Worm (Caenorhabditis elegans) whole organism, L4 larva: Measurements from ENCODE around the gene scrm-5.

ENCODE experiments used
- D1046.2 ChIP-seq: fragments of 200-800 bp; sonication (Bioruptor generic); IDR thresholded peaks from 2 replicates; pipeline ENCODE4 v1.3.6; 2022; ENCODE audit warnings: missing genetic modification characterization, missing compliant biosample characterization
- F10B5.3 ChIP-seq: sonication (generic microtip); optimal IDR thresholded peaks from 2 replicates; lab custom pipeline; 2016; ENCODE audit warnings: mild to moderate bottlenecking, missing genetic modification characterization, missing compliant biosample characterization
- F26F4.8 ChIP-seq: fragments of 200-800 bp; sonication (Bioruptor generic); conservative IDR thresholded peaks from 2 replicates; pipeline ENCODE4 v1.3.6; 2022; ENCODE audit warnings: missing genetic modification characterization, missing compliant biosample characterization
- arid-1 ChIP-seq: fragments of 200-800 bp; sonication (Bioruptor generic); conservative IDR thresholded peaks from 2 replicates; pipeline ENCODE4 v1.3.6; 2022; ENCODE audit warnings: missing genetic modification reagents, missing genetic modification characterization, missing compliant biosample characterization
- attf-4 ChIP-seq: sonication (generic microtip); optimal IDR thresholded peaks from 3 replicates; lab custom pipeline; 2017; ENCODE audit warnings: missing biosample characterization, missing genetic modification characterization
- ceh-20 ChIP-seq: fragments of 200-800 bp; sonication (Bioruptor generic); IDR thresholded peaks from 2 replicates; pipeline ENCODE4 v1.3.6; 2022; ENCODE audit warnings: missing genetic modification reagents, missing genetic modification characterization, missing compliant biosample characterization
- ceh-62 ChIP-seq: sonication (generic microtip); optimal IDR thresholded peaks from 2 replicates; lab custom pipeline; 2017; ENCODE audit warnings: missing biosample characterization, missing genetic modification characterization
- daf-19 ChIP-seq: fragments of 200-800 bp; sonication (Bioruptor generic); conservative IDR thresholded peaks from 2 replicates; pipeline ENCODE4 v1.3.6; 2022; ENCODE audit warnings: missing genetic modification characterization, missing compliant biosample characterization
- dpl-1 ChIP-seq: fragments of 150-350 bp; optimal IDR thresholded peaks from 2 replicates; lab custom pipeline; 2014; ENCODE audit warnings: missing biosample characterization, missing genetic modification reagents, missing genetic modification characterization
- dve-1 ChIP-seq: sonication (generic microtip); optimal IDR thresholded peaks from 2 replicates; lab custom pipeline; 2017; ENCODE audit warnings: antibody characterized with exemption, mild to moderate bottlenecking, missing genetic modification characterization, missing compliant biosample characterization; ENCODE audit not compliant: insufficient read depth
- gei-8 ChIP-seq: fragments of 200-800 bp; sonication (Bioruptor generic); optimal IDR thresholded peaks from 2 replicates; lab custom pipeline; 2018; ENCODE audit warnings: mild to moderate bottlenecking, missing genetic modification characterization, missing compliant biosample characterization
- hlh-30 ChIP-seq: sonication (generic microtip); optimal IDR thresholded peaks from 2 replicates; lab custom pipeline; 2017; ENCODE audit warnings: antibody characterized with exemption, mild to moderate bottlenecking, missing genetic modification characterization, missing compliant biosample characterization; ENCODE audit not compliant: insufficient read depth
- jun-1 ChIP-seq: fragments of 150-350 bp; optimal IDR thresholded peaks from 2 replicates; lab custom pipeline; 2014; ENCODE audit warnings: missing biosample characterization, missing genetic modification reagents, missing genetic modification characterization
- lim-7 ChIP-seq: fragments of 200-800 bp; sonication (Bioruptor generic); IDR thresholded peaks from 2 replicates; pipeline ENCODE4 v1.3.6; 2022; ENCODE audit warnings: missing genetic modification characterization, missing compliant biosample characterization
- lin-13 ChIP-seq: fragments of 150-350 bp; optimal IDR thresholded peaks from 2 replicates; lab custom pipeline; 2014; ENCODE audit warnings: missing biosample characterization, missing genetic modification reagents, missing genetic modification characterization
- lin-29 ChIP-seq: fragments of 200-800 bp; sonication (Bioruptor generic); IDR thresholded peaks from 2 replicates; pipeline ENCODE4 v1.3.6; 2022; ENCODE audit warnings: missing genetic modification reagents, missing genetic modification characterization, missing compliant biosample characterization
- lsy-2 ChIP-seq, 2 experiments: fragments of 150-350 bp in 1 of 2; sonication (generic microtip) in 1 of 2; optimal IDR thresholded peaks; 2 replicates each; lab custom pipeline; 2014 to 2017; ENCODE audit warnings: missing biosample characterization in 2 of 2, missing genetic modification characterization in 2 of 2
- madf-5 ChIP-seq, 2 experiments: fragments of 200-800 bp; sonication (Bioruptor generic); IDR thresholded peaks; 2 replicates each; pipeline ENCODE4 v1.3.6; 2022; ENCODE audit warnings: missing compliant biosample characterization in 2 of 2, missing genetic modification characterization in 2 of 2
- madf-9 ChIP-seq: fragments of 200-800 bp; sonication (Bioruptor generic); conservative IDR thresholded peaks from 2 replicates; pipeline ENCODE4 v1.3.6; 2022; ENCODE audit warnings: missing genetic modification reagents, missing genetic modification characterization, missing compliant biosample characterization
- mdl-1 ChIP-seq, 2 experiments: fragments of 150-350 bp in 1 of 2; sonication (generic microtip) in 1 of 2; optimal IDR thresholded peaks; 2 replicates each; lab custom pipeline; 2014 to 2017; ENCODE audit warnings: missing biosample characterization in 2 of 2, missing genetic modification characterization in 2 of 2
- mep-1 ChIP-seq: fragments of 150-350 bp; sonication (generic microtip); optimal IDR thresholded peaks from 3 replicates; lab custom pipeline; 2014; ENCODE audit warnings: missing biosample characterization, missing genetic modification characterization
- mes-2 ChIP-seq: sonication (generic microtip); optimal IDR thresholded peaks from 2 replicates; lab custom pipeline; 2016; ENCODE audit warnings: missing genotype, mild to moderate bottlenecking, missing genetic modification characterization, missing compliant biosample characterization; ENCODE audit not compliant: poor library complexity, severe bottlenecking
- mxl-2 ChIP-seq: fragments of 200-800 bp; sonication (Bioruptor generic); conservative IDR thresholded peaks from 2 replicates; pipeline ENCODE4 v1.3.6; 2022; ENCODE audit warnings: missing genetic modification reagents, missing genetic modification characterization, missing compliant biosample characterization
- mxl-3 ChIP-seq: fragments of 200-800 bp; sonication (Bioruptor generic); optimal IDR thresholded peaks from 2 replicates; lab custom pipeline; 2018; ENCODE audit warnings: mild to moderate bottlenecking, missing genetic modification characterization, missing compliant biosample characterization
- nhr-102 ChIP-seq: sonication (generic microtip); optimal IDR thresholded peaks from 2 replicates; lab custom pipeline; 2016; ENCODE audit warnings: mild to moderate bottlenecking, missing genetic modification characterization, moderate library complexity, missing compliant biosample characterization
- nhr-237 ChIP-seq: sonication (generic microtip); optimal IDR thresholded peaks from 2 replicates; lab custom pipeline; 2017; ENCODE audit warnings: missing biosample characterization, missing genetic modification characterization
- nhr-6 ChIP-seq: fragments of 150-350 bp; optimal IDR thresholded peaks from 2 replicates; lab custom pipeline; 2014; ENCODE audit warnings: missing biosample characterization, missing genetic modification characterization
- nhr-77 ChIP-seq: fragments of 150-350 bp; optimal IDR thresholded peaks from 2 replicates; lab custom pipeline; 2014; ENCODE audit warnings: missing biosample characterization, missing genetic modification characterization
- pqm-1 ChIP-seq: sonication (generic microtip); optimal IDR thresholded peaks from 2 replicates; lab custom pipeline; 2017; ENCODE audit warnings: missing biosample characterization, missing genetic modification characterization
- saeg-2 ChIP-seq: fragments of 200-800 bp; sonication (Bioruptor generic); IDR thresholded peaks from 2 replicates; pipeline ENCODE4 v1.3.6; 2022; ENCODE audit warnings: missing genetic modification reagents, missing genetic modification characterization, missing compliant biosample characterization
- spr-3 ChIP-seq: fragments of 200-800 bp; sonication (Bioruptor generic); optimal IDR thresholded peaks from 2 replicates; lab custom pipeline; 2018; ENCODE audit warnings: mild to moderate bottlenecking, missing genetic modification characterization, missing compliant biosample characterization
- tra-1 ChIP-seq: fragments of 200-800 bp; sonication (Bioruptor generic); IDR thresholded peaks from 2 replicates; pipeline ENCODE4 v1.3.6; 2022; ENCODE audit warnings: missing genetic modification reagents, missing genetic modification characterization, missing compliant biosample characterization
- zfp-2 ChIP-seq: sonication (generic microtip); optimal IDR thresholded peaks from 2 replicates; lab custom pipeline; 2016; ENCODE audit warnings: mild to moderate bottlenecking, missing genetic modification characterization, missing compliant biosample characterization
- zip-11 ChIP-seq: fragments of 200-800 bp; sonication (Bioruptor generic); IDR thresholded peaks from 2 replicates; pipeline ENCODE4 v1.3.6; 2022; ENCODE audit warnings: missing genetic modification characterization, missing compliant biosample characterization
- zip-2 ChIP-seq: fragments of 150-350 bp; optimal IDR thresholded peaks from 2 replicates; lab custom pipeline; 2014; ENCODE audit warnings: missing biosample characterization, missing genetic modification characterization

Gene scrm-5

DNA sequence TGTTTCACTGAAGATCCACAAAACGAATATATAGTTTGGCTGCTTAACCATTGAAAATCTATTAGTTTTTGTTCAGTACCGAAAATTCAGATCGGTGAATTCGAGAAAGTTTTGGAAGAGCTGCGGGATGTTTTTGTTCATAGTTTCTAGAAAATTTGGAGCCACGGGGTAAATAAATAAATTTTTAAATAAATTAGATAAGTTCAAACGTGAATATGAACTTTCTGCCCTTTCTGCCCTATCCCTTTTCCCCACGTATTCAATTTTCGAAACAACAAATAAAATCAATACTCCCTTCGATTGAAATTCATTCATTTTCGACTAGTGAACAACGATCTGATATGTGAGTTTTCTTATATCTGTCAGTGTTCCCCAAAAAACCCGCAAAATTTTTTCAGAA lies at the start of gene scrm-5:
Gene scrm-5, plus strand, starts transcription at position 301 of the 400 bp plus-strand sequence.
- no peak for TF ChIP-seq nhr-6
- no peak for TF ChIP-seq nhr-77
- TF ChIP-seq lin-29 (GFP tag; lab: Robert Waterston, UW), result no peak
- no peak for TF ChIP-seq mxl-3 (GFP tag; lab: Kevin White, UChicago)
- no peak for TF ChIP-seq mdl-1 (tag; optimal IDR thresholded peaks at IDR 0.05; lab: Kevin White, UChicago)
- no peak for TF ChIP-seq mep-1 (tag; lab: Kevin White, UChicago)
- TF ChIP-seq, all 104 proteins: peak for 0

DNA sequence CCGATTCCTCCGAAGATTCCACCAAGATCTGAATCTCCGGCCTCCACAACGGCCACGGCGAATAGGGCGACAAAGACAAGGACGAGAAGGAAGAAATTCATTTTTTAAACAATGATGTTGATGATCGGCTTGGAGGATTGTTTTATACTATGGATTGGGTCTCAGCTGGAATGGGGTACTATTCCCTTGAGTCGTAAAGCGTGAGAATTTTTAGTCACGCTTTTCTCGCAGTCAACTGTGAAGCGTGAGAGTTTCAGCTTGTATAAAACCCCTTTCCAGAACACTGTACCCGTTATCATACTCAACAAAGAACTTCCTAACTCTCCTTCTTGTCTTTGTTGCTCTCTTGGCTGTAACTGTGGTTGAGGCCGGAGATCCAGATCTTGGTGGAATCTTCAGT lies 47.7 kb upstream of the scrm-5 start, which contains the start of gene F49F1.15:
Gene F49F1.15, minus strand, starts transcription at position 101 of the 400 bp plus-strand sequence.
- TF ChIP-seq jun-1 (tag; lab: Kevin White, UChicago), result no peak
- no peak for TF ChIP-seq dpl-1 (GFP tag; lab: Kevin White, UChicago)
- TF ChIP-seq daf-19 (GFP tag; lab: Robert Waterston, UW), result no peak
- TF ChIP-seq arid-1, result no peak
- TF ChIP-seq zfp-2 (tag; lab: Kevin White, UChicago), result no peak
- no peak for TF ChIP-seq hlh-30 (tag; lab: Kevin White, UChicago)
- TF ChIP-seq D1046.2 (GFP tag; lab: Robert Waterston, UW), result no peak
- no peak for TF ChIP-seq saeg-2 (GFP tag; lab: Robert Waterston, UW)
- TF ChIP-seq ceh-62, result no peak
- TF ChIP-seq ceh-20 (GFP tag; lab: Robert Waterston, UW), result no peak
- TF ChIP-seq gei-8 (GFP tag; lab: Kevin White, UChicago), result no peak
- no peak for TF ChIP-seq F26F4.8 (GFP tag; lab: Robert Waterston, UW)
- TF ChIP-seq attf-4, result no peak

DNA sequence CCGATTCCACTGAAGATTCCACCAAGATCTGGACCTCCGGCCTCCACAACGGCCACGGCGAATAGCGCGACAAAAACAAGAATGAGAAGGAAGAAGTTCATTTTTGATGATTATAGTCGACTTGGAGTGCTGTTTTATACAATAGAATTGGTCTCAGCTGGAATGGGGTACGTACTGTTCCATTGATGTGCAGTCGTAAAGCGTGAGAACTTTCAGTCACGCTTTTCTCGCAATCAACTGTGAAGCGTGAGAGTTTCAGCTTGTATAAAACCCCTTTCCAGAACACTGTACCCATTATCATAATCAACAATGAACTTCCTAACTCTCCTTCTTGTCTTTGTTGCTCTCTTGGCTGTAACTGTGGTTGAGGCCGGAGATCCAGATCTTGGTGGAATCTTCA lies 46.6 kb upstream of the scrm-5 start, which contains the start of the genes F49F1.4 and F49F1.2:
Gene F49F1.4, minus strand, starts transcription at position 101 of the 400 bp plus-strand sequence.
Gene F49F1.2, plus strand, starts transcription at position 310 of the 400 bp plus-strand sequence.
- TF ChIP-seq dve-1 (tag; lab: Kevin White, UChicago) (no peak), spr-3 (GFP tag; lab: Kevin White, UChicago) (no peak), arid-1 (no peak), nhr-102 (tag; lab: Kevin White, UChicago) (no peak), tra-1 (GFP tag; lab: Robert Waterston, UW) (no peak), mxl-2 (no peak), zip-2 (tag; lab: Kevin White, UChicago) (no peak), ceh-62 (no peak), lin-13 (GFP tag; lab: Kevin White, UChicago) (no peak), madf-5 (GFP tag; IDR thresholded peaks at IDR 0.05; lab: Robert Waterston, UW) (no peak), F10B5.3 (tag; lab: Kevin White, UChicago) (no peak)

DNA sequence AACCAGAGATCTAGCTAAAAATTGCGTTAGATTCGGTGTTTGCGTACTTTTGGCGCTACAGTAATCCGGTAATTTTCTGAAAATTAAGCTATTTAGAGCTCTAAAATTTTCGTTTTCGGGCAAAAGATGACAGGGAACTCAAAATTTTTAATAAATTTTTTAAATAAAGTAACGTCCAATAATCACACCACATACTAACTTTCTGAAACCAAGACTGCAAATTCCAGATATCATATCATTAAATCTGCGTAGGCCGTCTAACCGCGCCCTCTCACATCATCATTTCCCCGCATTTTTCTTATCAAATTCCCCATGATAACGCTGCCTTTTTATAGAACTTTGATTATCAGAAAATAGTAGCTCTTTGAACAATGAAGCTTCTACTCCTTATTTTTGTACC lies 44.8 kb upstream of the scrm-5 start, which contains the start of gene drd-50:
Gene drd-50, plus strand, starts transcription at position 301 of the 400 bp plus-strand sequence.
- no peak for TF ChIP-seq mes-2
- TF ChIP-seq pqm-1, result peak; percentile 42

DNA sequence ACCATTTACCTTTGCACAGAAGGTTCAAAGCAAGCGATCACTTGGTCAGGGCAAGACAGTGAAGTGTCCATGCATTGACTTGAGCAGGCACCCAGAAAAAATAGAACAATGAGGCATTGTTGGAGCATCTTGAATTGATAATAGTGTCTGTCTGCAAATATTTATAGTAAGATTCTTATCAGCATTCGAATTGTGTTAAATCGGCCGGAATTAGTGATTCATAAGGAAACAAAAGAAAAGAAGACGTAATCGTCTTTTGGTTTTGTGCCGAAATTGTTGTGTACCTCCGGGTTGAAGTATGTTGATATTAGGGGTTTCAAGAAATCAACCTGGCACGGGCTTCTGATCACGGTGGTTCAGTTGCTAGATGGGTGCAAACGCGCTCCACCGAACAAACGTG lies 42.0 kb upstream of the scrm-5 start, which contains the start of gene F49F1.5:
Gene F49F1.5, minus strand, starts transcription at position 153 of the 400 bp plus-strand sequence.
- TF ChIP-seq lsy-2 (tag; optimal IDR thresholded peaks at IDR 0.05; lab: Kevin White, UChicago) (no peak), nhr-237 (tag; lab: Kevin White, UChicago) (no peak), madf-9 (GFP tag; lab: Robert Waterston, UW) (no peak), lim-7 (no peak), mes-2 (no peak), zip-11 (GFP tag; lab: Robert Waterston, UW) (no peak)
- TF ChIP-seq, all 104 proteins: peak for 0
